Fruit fly (Drosophila melanogaster) whole organism, embryonic: ENCODE results near the gene CG4455.

Source experiments
- Ada2b ChIP-seq: fragments of 200-800 bp; sonication (Bioruptor generic); IDR thresholded peaks from 2 replicates; pipeline ENCODE4 v1.3.6; 2022; ENCODE audit warnings: missing biosample characterization, missing genetic modification characterization
- Asciz ChIP-seq: fragments of 200-800 bp; sonication (Bioruptor generic); optimal IDR thresholded peaks from 2 replicates; lab custom pipeline; 2017; ENCODE audit warnings: missing biosample characterization, mild to moderate bottlenecking, missing genetic modification characterization, missing genetic modification reagents
- BtbVII ChIP-seq: fragments of 200-800 bp; sonication (Bioruptor generic); optimal IDR thresholded peaks from 3 replicates; lab custom pipeline; 2017; ENCODE audit warnings: missing biosample characterization, mild to moderate bottlenecking, missing genetic modification characterization
- CG11247 ChIP-seq: fragments of 200-800 bp; sonication (Bioruptor generic); IDR thresholded peaks from 2 replicates; pipeline ENCODE4 v1.3.6; 2022; ENCODE audit warnings: missing biosample characterization, missing genetic modification characterization
- CG12659 ChIP-seq: fragments of 200-800 bp; sonication (Bioruptor generic); optimal IDR thresholded peaks from 3 replicates; lab custom pipeline; 2017; ENCODE audit warnings: mild to moderate bottlenecking, missing biosample characterization, missing genetic modification reagents, missing genetic modification characterization
- CG12942 ChIP-seq: fragments of 200-800 bp; sonication (Bioruptor generic); optimal IDR thresholded peaks from 3 replicates; lab custom pipeline; 2016; ENCODE audit warnings: missing biosample characterization, missing genetic modification characterization
- CG13296 ChIP-seq: fragments of 200-800 bp; sonication (Bioruptor generic); optimal IDR thresholded peaks from 3 replicates; lab custom pipeline; 2018; ENCODE audit warnings: missing biosample characterization, mild to moderate bottlenecking, missing genetic modification characterization
- CG13424 ChIP-seq: fragments of 200-800 bp; sonication (Bioruptor generic); optimal IDR thresholded peaks from 2 replicates; lab custom pipeline; 2019; ENCODE audit warnings: missing biosample characterization, mild to moderate bottlenecking, missing genetic modification characterization, moderate library complexity
- CG14860 ChIP-seq: fragments of 200-800 bp; sonication (Bioruptor generic); IDR thresholded peaks from 3 replicates; pipeline ENCODE4 v1.3.6; 2022; ENCODE audit warnings: missing biosample characterization, missing genetic modification characterization; ENCODE audit not compliant: partially characterized antibody
- CG15011 ChIP-seq: fragments of 200-800 bp; sonication (Bioruptor generic); optimal IDR thresholded peaks from 3 replicates; lab custom pipeline; 2018; ENCODE audit warnings: missing biosample characterization, mild to moderate bottlenecking, missing genetic modification characterization
- CG15696 ChIP-seq: fragments of 200-800 bp; sonication (Bioruptor generic); optimal IDR thresholded peaks from 2 replicates; lab custom pipeline; 2019; ENCODE audit warnings: missing biosample characterization, mild to moderate bottlenecking, missing genetic modification characterization, moderate library complexity
- CG16863 ChIP-seq: fragments of 200-800 bp; sonication (Bioruptor generic); optimal IDR thresholded peaks from 3 replicates; lab custom pipeline; 2016; ENCODE audit warnings: missing biosample characterization, missing genetic modification characterization
- CG18262 ChIP-seq: fragments of 200-800 bp; optimal IDR thresholded peaks from 3 replicates; lab custom pipeline; 2019; ENCODE audit warnings: missing biosample characterization, mild to moderate bottlenecking, missing genetic modification characterization, moderate library complexity
- CG2129 ChIP-seq: fragments of 200-800 bp; sonication (Bioruptor generic); IDR thresholded peaks from 2 replicates; pipeline ENCODE4 v1.3.6; 2022; ENCODE audit warnings: missing biosample characterization, missing genetic modification characterization; ENCODE audit not compliant: partially characterized antibody
- CG2889 ChIP-seq: fragments of 200-800 bp; sonication (Bioruptor generic); IDR thresholded peaks from 3 replicates; pipeline ENCODE4 v1.3.6; 2022; ENCODE audit warnings: missing biosample characterization, missing genetic modification characterization
- CG3281 ChIP-seq: fragments of 200-800 bp; sonication (Bioruptor generic); optimal IDR thresholded peaks from 3 replicates; lab custom pipeline; 2017; ENCODE audit warnings: missing biosample characterization, mild to moderate bottlenecking, missing genetic modification characterization
- CG34224 ChIP-seq: fragments of 200-800 bp; sonication (Bioruptor generic); IDR thresholded peaks from 3 replicates; pipeline ENCODE4 v1.3.6; 2022; ENCODE audit warnings: missing biosample characterization, missing genetic modification characterization; ENCODE audit not compliant: partially characterized antibody
- CG3838 ChIP-seq: fragments of 200-800 bp; sonication (Bioruptor generic); optimal IDR thresholded peaks from 3 replicates; lab custom pipeline; 2016; ENCODE audit warnings: missing biosample characterization, missing genetic modification characterization
- CG4404 ChIP-seq: fragments of 200-800 bp; sonication (Bioruptor generic); IDR thresholded peaks from 2 replicates; pipeline ENCODE4 v1.3.6; 2022; ENCODE audit warnings: missing biosample characterization, missing genetic modification characterization
- CG6272 ChIP-seq: fragments of 200-800 bp; sonication (Bioruptor generic); IDR thresholded peaks from 2 replicates; pipeline ENCODE4 v1.3.6; 2022; ENCODE audit warnings: missing biosample characterization, missing genetic modification characterization
- CG7357 ChIP-seq: fragments of 200-800 bp; sonication (Bioruptor generic); IDR thresholded peaks from 3 replicates; pipeline ENCODE4 v1.3.6; 2022; ENCODE audit warnings: missing biosample characterization, missing genetic modification characterization
- Chrac-16 ChIP-seq: fragments of 200-800 bp; sonication (Bioruptor generic); optimal IDR thresholded peaks from 3 replicates; lab custom pipeline; 2016; ENCODE audit warnings: missing biosample characterization, missing genetic modification characterization
- Dek ChIP-seq: fragments of 200-800 bp; sonication (Bioruptor generic); optimal IDR thresholded peaks from 3 replicates; lab custom pipeline; 2019; ENCODE audit warnings: missing biosample characterization, mild to moderate bottlenecking, missing genetic modification characterization, moderate library complexity
- Drgx ChIP-seq: fragments of 200-800 bp; sonication (Bioruptor generic); IDR thresholded peaks from 2 replicates; pipeline ENCODE4 v1.3.6; 2022; ENCODE audit warnings: missing biosample characterization, missing genetic modification characterization
- Fer1 ChIP-seq: fragments of 200-800 bp; sonication (Bioruptor generic); optimal IDR thresholded peaks from 2 replicates; lab custom pipeline; 2017; ENCODE audit warnings: missing biosample characterization, mild to moderate bottlenecking, missing genetic modification characterization
- Gug ChIP-seq: fragments of 200-800 bp; sonication (Bioruptor generic); IDR thresholded peaks from 4 replicates; pipeline ENCODE4 v1.3.6; 2022; ENCODE audit warnings: missing biosample characterization, missing genetic modification characterization
- Hmr ChIP-seq: fragments of 200-800 bp; sonication (Bioruptor generic); optimal IDR thresholded peaks from 3 replicates; lab custom pipeline; 2017; ENCODE audit warnings: mild to moderate bottlenecking, missing biosample characterization, missing genetic modification reagents, missing genetic modification characterization
- MESR4 ChIP-seq: fragments of 200-800 bp; sonication (Bioruptor generic); optimal IDR thresholded peaks from 2 replicates; lab custom pipeline; 2018; ENCODE audit warnings: missing biosample characterization, mild to moderate bottlenecking, missing genetic modification characterization, moderate library complexity
- Mrtf ChIP-seq: fragments of 200-800 bp; sonication (Bioruptor generic); IDR thresholded peaks from 3 replicates; pipeline ENCODE4 v1.3.6; 2022; ENCODE audit warnings: missing biosample characterization, missing genetic modification characterization
- NC2β ChIP-seq: fragments of 200-800 bp; sonication (Bioruptor generic); optimal IDR thresholded peaks from 2 replicates; lab custom pipeline; 2016; ENCODE audit warnings: missing biosample characterization, missing genetic modification characterization
- NK7.1 ChIP-seq: fragments of 200-800 bp; sonication (Bioruptor generic); optimal IDR thresholded peaks from 3 replicates; lab custom pipeline; 2016; ENCODE audit warnings: missing biosample characterization, missing genetic modification characterization
- Rfx ChIP-seq: fragments of 200-800 bp; sonication (Bioruptor generic); IDR thresholded peaks from 2 replicates; pipeline ENCODE4 v1.3.6; 2022; ENCODE audit warnings: missing biosample characterization, missing genetic modification characterization
- Sry-δ ChIP-seq: fragments of 200-800 bp; sonication (Bioruptor generic); optimal IDR thresholded peaks from 2 replicates; lab custom pipeline; 2016; ENCODE audit warnings: missing biosample characterization, missing genetic modification characterization
- Xbp1 ChIP-seq: fragments of 200-800 bp; sonication (Bioruptor generic); optimal IDR thresholded peaks from 3 replicates; lab custom pipeline; 2016; ENCODE audit warnings: missing biosample characterization, mild to moderate bottlenecking, missing genetic modification characterization
- br ChIP-seq: fragments of >200 bp; optimal IDR thresholded peaks from 2 replicates; lab custom pipeline; 2017
- cato ChIP-seq: fragments of 200-800 bp; sonication (Bioruptor generic); optimal IDR thresholded peaks from 2 replicates; lab custom pipeline; 2016; ENCODE audit warnings: missing biosample characterization, missing genetic modification characterization, borderline replicate concordance
- caup ChIP-seq: fragments of 200-800 bp; sonication (Bioruptor generic); optimal IDR thresholded peaks from 3 replicates; lab custom pipeline; 2017; ENCODE audit warnings: missing biosample characterization, mild to moderate bottlenecking, missing genetic modification characterization, moderate library complexity; ENCODE audit not compliant: severe bottlenecking
- dmrt11E ChIP-seq: fragments of 200-800 bp; sonication (Bioruptor generic); optimal IDR thresholded peaks from 3 replicates; lab custom pipeline; 2018; ENCODE audit warnings: missing biosample characterization, mild to moderate bottlenecking, missing genetic modification characterization, moderate library complexity
- fd96Cb ChIP-seq: fragments of 200-800 bp; sonication (Bioruptor generic); optimal IDR thresholded peaks from 2 replicates; lab custom pipeline; 2018; ENCODE audit warnings: missing biosample characterization, mild to moderate bottlenecking, missing genetic modification characterization, moderate library complexity
- fru ChIP-seq: fragments of >200 bp; optimal IDR thresholded peaks from 2 replicates; lab custom pipeline; 2017
- ftz-f1 ChIP-seq: fragments of 200-800 bp; sonication (Bioruptor generic); optimal IDR thresholded peaks from 2 replicates; lab custom pipeline; 2016; ENCODE audit warnings: missing biosample characterization, missing genetic modification characterization
- nmo ChIP-seq: fragments of 200-800 bp; sonication (Bioruptor generic); optimal IDR thresholded peaks from 2 replicates; lab custom pipeline; 2018; ENCODE audit warnings: missing biosample characterization, mild to moderate bottlenecking, missing genetic modification characterization, moderate library complexity
- pb ChIP-seq: fragments of 200-800 bp; sonication (Bioruptor generic); optimal IDR thresholded peaks from 3 replicates; lab custom pipeline; 2016; ENCODE audit warnings: missing biosample characterization, missing genetic modification characterization
- pnt ChIP-seq: fragments of 200-800 bp; sonication (Bioruptor generic); optimal IDR thresholded peaks from 3 replicates; lab custom pipeline; 2016; ENCODE audit warnings: missing biosample characterization, missing genetic modification characterization
- repo ChIP-seq: fragments of 200-800 bp; sonication (Bioruptor generic); optimal IDR thresholded peaks from 2 replicates; lab custom pipeline; 2016; ENCODE audit warnings: missing biosample characterization, missing genetic modification characterization
- slou ChIP-seq: fragments of 200-800 bp; sonication (Bioruptor generic); optimal IDR thresholded peaks from 3 replicates; lab custom pipeline; 2016; ENCODE audit warnings: missing biosample characterization, missing genetic modification characterization
- sug ChIP-seq: fragments of 200-800 bp; optimal IDR thresholded peaks from 2 replicates; lab custom pipeline; 2019; ENCODE audit warnings: missing biosample characterization, mild to moderate bottlenecking, missing genetic modification characterization, moderate library complexity
- twi ChIP-seq: fragments of 200-800 bp; optimal IDR thresholded peaks from 2 replicates; lab custom pipeline; 2019; ENCODE audit warnings: missing biosample characterization, mild to moderate bottlenecking, missing genetic modification characterization, moderate library complexity
- unpg ChIP-seq: fragments of 200-800 bp; sonication (Bioruptor generic); optimal IDR thresholded peaks from 3 replicates; lab custom pipeline; 2018; ENCODE audit warnings: missing biosample characterization, mild to moderate bottlenecking, missing genetic modification characterization, moderate library complexity
- wor ChIP-seq: fragments of 200-800 bp; sonication (Bioruptor generic); IDR thresholded peaks from 2 replicates; pipeline ENCODE4 v1.3.6; 2022; ENCODE audit warnings: missing biosample characterization, missing genetic modification characterization

Gene CG4455

DNA sequence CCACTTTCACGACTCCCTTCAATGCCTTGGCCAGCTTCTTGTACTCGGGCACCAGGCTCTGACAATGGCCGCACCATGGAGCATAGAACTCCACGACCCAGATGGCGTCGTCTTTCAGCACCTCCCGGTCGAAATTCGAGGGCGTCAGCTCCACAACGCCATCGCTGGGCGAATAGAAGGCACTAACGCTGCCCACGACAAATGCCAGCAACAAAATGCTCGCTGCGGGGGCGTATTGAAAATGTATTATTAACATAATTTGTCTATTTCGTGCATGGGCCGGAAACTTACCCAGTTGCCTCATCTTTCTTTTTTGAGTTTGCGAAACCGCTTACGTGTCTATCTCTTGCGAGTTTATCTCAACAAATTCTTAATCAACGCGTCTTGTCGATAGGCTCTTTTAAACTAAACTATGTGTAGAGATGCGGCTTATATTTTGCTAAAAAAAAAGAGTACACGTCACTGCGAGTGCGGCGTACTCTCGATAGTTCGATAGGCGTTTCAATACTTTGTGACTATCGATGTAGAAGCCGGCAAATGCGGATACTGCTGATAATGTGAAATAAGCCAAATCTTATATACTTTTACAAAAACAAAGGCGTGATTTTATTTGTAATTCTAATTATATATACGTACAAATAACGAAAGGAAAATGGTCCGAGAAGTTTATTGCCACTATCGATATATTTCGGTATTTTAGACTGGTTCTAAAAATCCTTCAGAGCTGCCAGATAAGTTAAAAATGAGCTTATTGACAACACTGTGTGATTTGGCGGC, 3.7 kb downstream of the CG4455 start, which contains the start of gene CaBP1 (continued):
- TF ChIP-seq Xbp1 (GFP tag; lab: Kevin White, UChicago) (peak; percentile 97), caup (GFP tag; lab: Kevin White, UChicago) (no peak), MESR4 (GFP tag; lab: Kevin White, UChicago) (peak; percentile 71), CG15011 (no peak), nmo (GFP tag; lab: Kevin White, UChicago) (peak; percentile 52), CG14860 (peak; percentile 84), wor (GFP tag; lab: Robert Waterston, UW) (no peak), CG34224 (GFP tag; lab: Robert Waterston, UW) (peak; percentile 98), br (no peak), fd96Cb (tag; lab: Kevin White, UChicago) (no peak), CG18262 (no peak), Rfx (peak; percentile 36; the same call in 1 of the 2 replicates), BtbVII (GFP tag; lab: Kevin White, UChicago) (no peak), Hmr (GFP tag; lab: Kevin White, UChicago) (peak; percentile 16)

DNA sequence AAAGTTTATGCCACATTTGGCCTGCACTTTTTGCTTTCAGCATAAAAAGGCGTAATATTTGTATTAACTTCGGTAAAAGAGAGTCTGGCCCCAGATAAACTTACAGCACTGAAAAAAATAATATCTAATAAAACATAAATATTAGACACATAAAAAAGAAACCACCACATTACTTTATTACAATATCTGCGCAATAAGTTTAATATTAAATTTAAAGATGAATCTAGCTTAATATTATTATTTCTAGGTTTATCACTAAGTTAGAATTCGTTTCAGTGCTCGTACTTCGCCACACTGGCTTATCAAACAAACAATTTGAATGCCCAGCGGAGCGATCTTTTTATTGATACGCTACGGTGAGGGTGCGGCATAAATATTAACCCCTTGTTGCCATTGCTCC, 5.1 kb downstream of the CG4455 start:
- no peak for TF ChIP-seq br
- TF ChIP-seq CG6272: no peak
- no peak for TF ChIP-seq CG13296 (GFP tag; lab: Kevin White, UChicago)
- no peak for TF ChIP-seq CG11247 (GFP tag; lab: Robert Waterston, UW)
- TF ChIP-seq pb (GFP tag; lab: Kevin White, UChicago): no peak
- TF ChIP-seq Drgx: no peak
- no peak for TF ChIP-seq Sry-δ (GFP tag; lab: Kevin White, UChicago)
- no peak for TF ChIP-seq sug (tag; lab: Kevin White, UChicago)
- TF ChIP-seq CG3838 (GFP tag; lab: Kevin White, UChicago): no peak
- no peak for TF ChIP-seq pnt
- TF ChIP-seq Rfx: no peak
- no peak for TF ChIP-seq Ada2b
- no peak for TF ChIP-seq ftz-f1 (GFP tag; lab: Kevin White, UChicago)
- TF ChIP-seq CG12942 (GFP tag; lab: Kevin White, UChicago): no peak
- TF ChIP-seq CG12659 (GFP tag; lab: Kevin White, UChicago): no peak
- no peak for TF ChIP-seq CG4404 (GFP tag; lab: Robert Waterston, UW)
- no peak for TF ChIP-seq CG2129 (GFP tag; lab: Robert Waterston, UW)
- peak; percentile 40 for TF ChIP-seq dmrt11E
- peak; percentile 35 for TF ChIP-seq CG13424 (tag; lab: Kevin White, UChicago)
- no peak for TF ChIP-seq Mrtf (GFP tag; lab: Robert Waterston, UW)
- TF ChIP-seq Chrac-16 (GFP tag; lab: Kevin White, UChicago): no peak
- TF ChIP-seq CG3281 (GFP tag; lab: Kevin White, UChicago): no peak
- no peak for TF ChIP-seq slou
- TF ChIP-seq unpg (GFP tag; lab: Kevin White, UChicago): peak; percentile 49
- no peak for TF ChIP-seq Dek
- TF ChIP-seq repo (GFP tag; lab: Kevin White, UChicago): no peak
- no peak for TF ChIP-seq Gug
- no peak for TF ChIP-seq CG7357 (GFP tag; lab: Robert Waterston, UW)
- peak; percentile 18 for TF ChIP-seq Asciz (GFP tag; lab: Kevin White, UChicago)
- TF ChIP-seq CG2889 (GFP tag; lab: Robert Waterston, UW): no peak
- TF ChIP-seq twi: peak; percentile 13
- TF ChIP-seq fru (lab: Kevin White, UChicago): no peak
- no peak for TF ChIP-seq CG16863 (GFP tag; lab: Kevin White, UChicago)
- no peak for TF ChIP-seq NK7.1 (GFP tag; lab: Kevin White, UChicago)
- TF ChIP-seq cato (GFP tag; lab: Kevin White, UChicago): no peak
- TF ChIP-seq NC2β (GFP tag; lab: Kevin White, UChicago): no peak
- TF ChIP-seq Fer1: no peak
- TF ChIP-seq CG15696: no peak
